Fruit fly (Drosophila melanogaster) whole organism, embryonic: ENCODE results near the gene ND-23.
A peak's percentile ranks its signal among the peaks of the same experiment; 100 is the strongest.

Source experiments
- B-H2 ChIP-seq: fragments of 200-800 bp; sonication (Bioruptor generic); optimal IDR thresholded peaks from 2 replicates; lab custom pipeline; 2018; ENCODE audit warnings: missing biosample characterization, mild to moderate bottlenecking, missing genetic modification characterization
- C15 ChIP-seq: fragments of 200-800 bp; sonication (Bioruptor generic); IDR thresholded peaks from 3 replicates; pipeline ENCODE4 v1.3.6; 2022; ENCODE audit warnings: missing biosample characterization, missing genetic modification characterization
- CG10543 ChIP-seq: fragments of 200-800 bp; sonication (Bioruptor generic); optimal IDR thresholded peaks from 3 replicates; lab custom pipeline; 2017; ENCODE audit warnings: missing biosample characterization, mild to moderate bottlenecking, missing genetic modification characterization, moderate library complexity
- CG12744 ChIP-seq: fragments of 200-800 bp; sonication (Bioruptor generic); optimal IDR thresholded peaks from 2 replicates; lab custom pipeline; 2016; ENCODE audit warnings: missing biosample characterization, missing genetic modification characterization
- CG5180 ChIP-seq: fragments of 200-800 bp; sonication (Bioruptor generic); optimal IDR thresholded peaks from 3 replicates; lab custom pipeline; 2017; ENCODE audit warnings: missing biosample characterization, missing genetic modification characterization, mild to moderate bottlenecking, moderate library complexity, missing genetic modification reagents
- CG6791 ChIP-seq: fragments of 200-800 bp; sonication (Bioruptor generic); IDR thresholded peaks from 3 replicates; pipeline ENCODE4 v1.3.6; 2022; ENCODE audit warnings: missing biosample characterization, missing genetic modification characterization; ENCODE audit not compliant: partially characterized antibody
- D ChIP-seq, 2 experiments: fragments of 200-800 bp in 1 of 2; fragments of >200 bp in 1 of 2; sonication (Bioruptor generic) in 1 of 2; optimal IDR thresholded peaks; 2 replicates in 1 of 2; 3 replicates in 1 of 2; lab custom pipeline; 2017; ENCODE audit warnings: mild to moderate bottlenecking in 1 of 2, missing biosample characterization in 1 of 2, missing genetic modification characterization in 1 of 2, missing genetic modification reagents in 1 of 2
- D19A ChIP-seq: fragments of 200-800 bp; optimal IDR thresholded peaks from 3 replicates; lab custom pipeline; 2019; ENCODE audit warnings: missing biosample characterization, mild to moderate bottlenecking, missing genetic modification characterization, moderate library complexity
- Deaf1 ChIP-seq: fragments of 200-800 bp; optimal IDR thresholded peaks from 3 replicates; lab custom pipeline; 2019; ENCODE audit warnings: missing biosample characterization, mild to moderate bottlenecking, missing genetic modification characterization, moderate library complexity
- Eip74EF ChIP-seq, 2 experiments: fragments of 200-800 bp in 1 of 2; fragments of >200 bp in 1 of 2; sonication (Bioruptor generic) in 1 of 2; optimal IDR thresholded peaks; 2 replicates each; lab custom pipeline; 2017 to 2019; ENCODE audit warnings: missing biosample characterization in 2 of 2, missing genetic modification characterization in 2 of 2, mild to moderate bottlenecking in 1 of 2, moderate library complexity in 1 of 2
- Gsc ChIP-seq: fragments of 200-800 bp; sonication (Bioruptor generic); IDR thresholded peaks from 2 replicates; pipeline ENCODE4 v1.3.6; 2022; ENCODE audit warnings: missing biosample characterization, missing genetic modification characterization
- Nf-YB ChIP-seq: fragments of 200-800 bp; sonication (Bioruptor generic); optimal IDR thresholded peaks from 3 replicates; lab custom pipeline; 2019; ENCODE audit warnings: missing biosample characterization, mild to moderate bottlenecking, missing genetic modification characterization, moderate library complexity
- Sry-β ChIP-seq: fragments of 200-800 bp; sonication (Bioruptor generic); optimal IDR thresholded peaks from 2 replicates; lab custom pipeline; 2018; ENCODE audit warnings: missing biosample characterization, mild to moderate bottlenecking, missing genetic modification characterization, moderate library complexity
- abd-A ChIP-seq: fragments of 200-800 bp; sonication (Bioruptor generic); optimal IDR thresholded peaks from 3 replicates; lab custom pipeline; 2019; ENCODE audit warnings: missing biosample characterization, mild to moderate bottlenecking, missing genetic modification characterization, moderate library complexity
- bsh ChIP-seq, 2 experiments: fragments of 200-800 bp; sonication (Bioruptor generic); optimal IDR thresholded peaks; 2 replicates each; lab custom pipeline; 2017 to 2018; ENCODE audit warnings: mild to moderate bottlenecking in 2 of 2, missing biosample characterization in 2 of 2, missing genetic modification characterization in 2 of 2, moderate library complexity in 1 of 2
- crol ChIP-seq: fragments of 200-800 bp; sonication (Bioruptor generic); IDR thresholded peaks from 2 replicates; pipeline ENCODE4 v1.3.6; 2022; ENCODE audit warnings: missing biosample characterization, missing genetic modification characterization
- cwo ChIP-seq: fragments of 200-800 bp; sonication (Bioruptor generic); optimal IDR thresholded peaks from 3 replicates; lab custom pipeline; 2017; ENCODE audit warnings: missing biosample characterization, missing genetic modification characterization, mild to moderate bottlenecking, moderate library complexity, missing genetic modification reagents
- ems ChIP-seq: fragments of 200-800 bp; sonication (Bioruptor generic); optimal IDR thresholded peaks from 3 replicates; lab custom pipeline; 2016; ENCODE audit warnings: missing biosample characterization, missing genetic modification characterization
- fd96Cb ChIP-seq: fragments of 200-800 bp; sonication (Bioruptor generic); optimal IDR thresholded peaks from 2 replicates; lab custom pipeline; 2018; ENCODE audit warnings: missing biosample characterization, mild to moderate bottlenecking, missing genetic modification characterization, moderate library complexity
- ftz-f1 ChIP-seq: fragments of 200-800 bp; sonication (Bioruptor generic); optimal IDR thresholded peaks from 2 replicates; lab custom pipeline; 2016; ENCODE audit warnings: missing biosample characterization, missing genetic modification characterization
- lbe ChIP-seq: fragments of 200-800 bp; sonication (Bioruptor generic); optimal IDR thresholded peaks from 2 replicates; lab custom pipeline; 2016; ENCODE audit warnings: missing biosample characterization, mild to moderate bottlenecking, missing genetic modification characterization
- lov ChIP-seq, 2 experiments: fragments of 200-800 bp in 1 of 2; fragments of >200 bp in 1 of 2; sonication (Bioruptor generic) in 1 of 2; IDR thresholded peaks in 1 of 2; optimal IDR thresholded peaks in 1 of 2; 2 replicates in 1 of 2; 3 replicates in 1 of 2; pipeline versions ENCODE4 v1.3.6 to Lab custom; 2017 to 2022; ENCODE audit warnings: missing biosample characterization in 1 of 2, missing genetic modification characterization in 1 of 2
- onecut ChIP-seq: fragments of 200-800 bp; sonication (Bioruptor generic); IDR thresholded peaks from 2 replicates; pipeline ENCODE4 v1.3.6; 2022; ENCODE audit warnings: missing biosample characterization, missing genetic modification characterization
- pan ChIP-seq, 4 experiments: fragments of >200 bp in 3 of 4; fragments of 200-800 bp in 1 of 4; sonication (Bioruptor generic) in 1 of 4; optimal IDR thresholded peaks in 3 of 4; IDR thresholded peaks in 1 of 4; 2 replicates each; pipeline versions ENCODE4 v1.3.6 to Lab custom; 2017 to 2022; ENCODE audit warnings: missing biosample characterization in 2 of 4, missing genetic modification characterization in 2 of 4, mixed read lengths in 1 of 4
- row ChIP-seq: fragments of 200-800 bp; sonication (Bioruptor generic); IDR thresholded peaks from 3 replicates; pipeline ENCODE4 v1.3.6; 2022; ENCODE audit warnings: missing biosample characterization, missing genetic modification characterization
- sd ChIP-seq: fragments of 200-800 bp; sonication (Bioruptor generic); optimal IDR thresholded peaks from 3 replicates; lab custom pipeline; 2018; ENCODE audit warnings: missing biosample characterization, mild to moderate bottlenecking, missing genetic modification characterization, moderate library complexity
- sr ChIP-seq: fragments of 200-800 bp; sonication (Bioruptor generic); IDR thresholded peaks from 3 replicates; pipeline ENCODE4 v1.3.6; 2022; ENCODE audit warnings: missing biosample characterization, missing genetic modification characterization
- tio ChIP-seq: fragments of 200-800 bp; sonication (Bioruptor generic); optimal IDR thresholded peaks from 2 replicates; lab custom pipeline; 2017; ENCODE audit warnings: missing biosample characterization, missing genetic modification characterization, inconsistent platforms
- trem ChIP-seq: fragments of 200-800 bp; optimal IDR thresholded peaks from 3 replicates; lab custom pipeline; 2019; ENCODE audit warnings: missing biosample characterization, mild to moderate bottlenecking, missing genetic modification characterization, moderate library complexity
- unc-4 ChIP-seq: fragments of 200-800 bp; sonication (Bioruptor generic); IDR thresholded peaks from 2 replicates; pipeline ENCODE4 v1.3.6; 2022; ENCODE audit warnings: missing biosample characterization, missing genetic modification characterization; ENCODE audit not compliant: partially characterized antibody

Gene ND-23

dm6 chr3R:15810369-15810768 lies 26.5 kb downstream of the ND-23 start (continued):
- TF ChIP-seq B-H2 (GFP tag; lab: Kevin White, UChicago) (no peak), Sry-β (GFP tag; lab: Kevin White, UChicago) (peak; percentile 36), fd96Cb (tag; lab: Kevin White, UChicago) (no peak), D (optimal IDR thresholded peaks at IDR 0.05; lab: Kevin White, UChicago) (peak; percentile 44), D (GFP tag; optimal IDR thresholded peaks at IDR 0.05; lab: Kevin White, UChicago) (no peak), CG12744 (GFP tag; lab: Kevin White, UChicago) (no peak), CG10543 (GFP tag; lab: Kevin White, UChicago) (peak; percentile 11), trem (tag; lab: Kevin White, UChicago) (peak; percentile 32), lbe (GFP tag; lab: Kevin White, UChicago) (no peak), cwo (no peak), Deaf1 (peak; percentile 97), lov (optimal IDR thresholded peaks at IDR 0.05; lab: Kevin White, UChicago) (no peak), lov (GFP tag; IDR thresholded peaks at IDR 0.05; lab: Robert Waterston, UW) (0 out of 3 replicates have a peak, but pooled peaks have one; percentile 38), Gsc (GFP tag; lab: Robert Waterston, UW) (no peak), CG5180 (GFP tag; lab: Kevin White, UChicago) (no peak), C15 (no peak), ftz-f1 (GFP tag; lab: Kevin White, UChicago) (no peak), crol (GFP tag; lab: Robert Waterston, UW) (0 out of 2 replicates have a peak, but pooled peaks have one; percentile 41), Nf-YB (GFP tag; lab: Kevin White, UChicago) (no peak)
- TF ChIP-seq, all 482 proteins: peak for 15

DNA sequence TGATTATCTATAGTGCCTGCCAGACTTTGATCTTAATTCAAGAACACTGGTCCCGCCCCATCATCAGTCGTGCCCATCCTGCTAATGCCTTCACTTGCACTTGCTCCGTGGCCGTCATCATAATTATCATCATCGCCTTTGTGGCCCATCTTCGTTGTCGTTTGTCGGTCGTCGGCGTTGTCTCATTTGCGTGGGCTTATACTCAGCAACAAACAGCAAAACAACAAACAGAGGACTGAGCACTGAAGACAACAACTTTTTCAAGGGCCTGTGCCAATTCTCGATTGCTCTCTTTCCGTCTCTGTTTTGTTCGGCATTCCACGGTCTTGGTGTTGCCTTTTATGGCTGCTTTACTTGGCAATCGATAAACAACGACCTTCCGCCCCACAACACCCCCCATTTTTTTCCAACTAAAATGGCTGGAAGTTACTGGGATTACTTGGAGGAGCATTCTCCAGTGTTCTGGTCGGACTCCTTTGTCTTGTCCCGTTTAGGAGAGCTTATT lies 29.0 kb downstream of the ND-23 start:
- no peak for TF ChIP-seq unc-4 (GFP tag; lab: Robert Waterston, UW)
- TF ChIP-seq row (GFP tag; lab: Robert Waterston, UW): no peak
- TF ChIP-seq sd (tag; lab: Kevin White, UChicago): peak; percentile 41
- peak; percentile 44 for TF ChIP-seq onecut (GFP tag; lab: Robert Waterston, UW)
- peak in 1 of 2 experiments; percentile 48 for TF ChIP-seq bsh (GFP tag; optimal IDR thresholded peaks at IDR 0.05; lab: Kevin White, UChicago)
- TF ChIP-seq sr (GFP tag; lab: Robert Waterston, UW): peak; percentile 67; the same call in 2 of the 3 replicates

DNA sequence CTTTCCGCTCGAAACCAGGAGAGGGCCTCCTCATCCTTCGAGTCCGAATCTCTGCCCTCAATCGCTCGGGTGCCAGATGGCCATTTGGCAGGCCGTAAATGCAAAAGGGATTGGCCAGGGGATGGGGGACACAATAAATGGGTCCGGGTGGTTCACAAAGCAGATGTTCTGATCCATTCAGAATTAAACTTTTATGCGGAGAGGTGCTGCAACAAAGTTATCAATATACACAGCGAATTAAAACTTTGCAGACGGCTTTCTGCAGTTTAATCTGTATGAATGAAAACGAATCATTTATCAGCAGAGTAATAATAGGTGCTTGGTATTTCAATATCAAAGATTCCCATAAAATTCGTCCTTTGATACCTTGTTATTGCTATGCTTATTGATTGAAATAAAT lies 29.6 kb downstream of the ND-23 start:
- peak; percentile 32 for TF ChIP-seq abd-A (tag; lab: Kevin White, UChicago)
- TF ChIP-seq Eip74EF (GFP tag; optimal IDR thresholded peaks at IDR 0.05; lab: Kevin White, UChicago): no peak
- no peak for TF ChIP-seq CG6791 (GFP tag; lab: Robert Waterston, UW)

- TF ChIP-seq tio (GFP tag; lab: Kevin White, UChicago) (no peak), D19A (peak; percentile 68)
These were observed 30.6 kb downstream of the ND-23 start for dm6 chr3R:15806341-15806740.

dm6 chr3R:15804678-15805077 lies 32.2 kb downstream of the ND-23 start:
- TF ChIP-seq pan (optimal IDR thresholded peaks at IDR 0.05; lab: Kevin White, UChicago) (no peak), pan (GFP tag; optimal IDR thresholded peaks at IDR 0.05 in 1 of 2, IDR thresholded peaks at IDR 0.05 in 1 of 2) (peak in 1 of 2 experiments; percentile 13), ems (GFP tag; lab: Kevin White, UChicago) (no peak)
